Fruit fly (Drosophila melanogaster) Kc167 (cell line): Measurements from ENCODE around the gene CG31279.

Source experiments
- Myc ChIP-seq: fragments of >200 bp; optimal IDR thresholded peaks from 2 replicates; lab custom pipeline; 2017; ENCODE audit warnings: missing external identifiers
- Sin3A ChIP-seq: fragments of >200 bp; optimal IDR thresholded peaks from 2 replicates; lab custom pipeline; 2018; ENCODE audit warnings: missing external identifiers
- insv ChIP-seq: fragments of >200 bp; optimal IDR thresholded peaks from 3 replicates; lab custom pipeline; 2018; ENCODE audit warnings: missing external identifiers
- psq ChIP-seq: fragments of >200 bp; optimal IDR thresholded peaks from 2 replicates; lab custom pipeline; 2017; ENCODE audit warnings: missing external identifiers
- ttk ChIP-seq: sonication (Bioruptor generic); optimal IDR thresholded peaks from 2 replicates; lab custom pipeline; 2017; ENCODE audit warnings: missing external identifiers

DNA sequence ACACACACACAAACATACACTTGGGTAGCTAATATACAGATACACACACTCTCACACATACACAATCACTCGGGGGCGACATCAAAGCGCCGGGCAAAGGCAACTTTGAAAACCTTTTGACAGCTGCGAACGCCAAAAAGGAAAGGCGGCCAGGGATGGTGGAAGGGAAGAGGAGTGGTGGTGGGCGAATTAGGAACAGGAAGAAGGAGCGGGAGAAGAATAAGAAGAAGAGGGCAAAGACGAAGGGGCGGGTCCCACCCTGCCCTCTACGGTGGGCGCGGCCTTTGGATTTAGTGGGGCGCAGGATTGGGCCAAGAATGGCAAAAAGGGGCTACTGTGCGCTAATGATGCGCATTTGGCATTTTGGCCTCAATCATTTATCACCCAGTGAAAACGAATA is 33.9 kb upstream of the CG31279 start:
- no peak for TF ChIP-seq psq (lab: Kevin White, UChicago)
- no peak for TF ChIP-seq ttk (lab: Kevin White, UChicago)
- TF ChIP-seq Myc (lab: Kevin White, UChicago) = no peak
- TF ChIP-seq insv (lab: Kevin White, UChicago) = no peak
- TF ChIP-seq Sin3A (lab: Kevin White, UChicago) = no peak
